Worm (Caenorhabditis elegans) whole organism, early embryonic: ENCODE results near the gene F57G12.2.

ENCODE experiments used
- B0310.2 ChIP-seq: sonication (generic microtip); optimal IDR thresholded peaks from 2 replicates; lab custom pipeline; 2016; ENCODE audit warnings: mild to moderate bottlenecking, missing genetic modification characterization, missing compliant biosample characterization
- F13C5.2 ChIP-seq: sonication (generic microtip); optimal IDR thresholded peaks from 2 replicates; lab custom pipeline; 2017; ENCODE audit warnings: mild to moderate bottlenecking, missing genetic modification characterization, inconsistent platforms, missing compliant biosample characterization
- ama-1 ChIP-seq: fragments of 150-350 bp; optimal IDR thresholded peaks from 2 replicates; lab custom pipeline; 2014
- ceh-36 ChIP-seq: sonication (generic microtip); optimal IDR thresholded peaks from 2 replicates; lab custom pipeline; 2016; ENCODE audit warnings: missing genetic modification characterization, inconsistent platforms, missing compliant biosample characterization
- ets-7 ChIP-seq: sonication (generic microtip); optimal IDR thresholded peaks from 2 replicates; lab custom pipeline; 2016; ENCODE audit warnings: missing genotype, missing genetic modification characterization, missing compliant biosample characterization
- flt-1 ChIP-seq: fragments of 200-800 bp; sonication (Bioruptor generic); IDR thresholded peaks from 2 replicates; pipeline ENCODE4 v1.3.6; 2022; ENCODE audit warnings: missing genetic modification characterization, missing compliant biosample characterization
- hmbx-1 ChIP-seq: sonication (generic microtip); optimal IDR thresholded peaks from 2 replicates; lab custom pipeline; 2016; ENCODE audit warnings: mild to moderate bottlenecking, missing genetic modification characterization, missing compliant biosample characterization
- hmg-4 ChIP-seq: fragments of 200-800 bp; sonication (Bioruptor generic); optimal IDR thresholded peaks from 2 replicates; lab custom pipeline; 2018; ENCODE audit warnings: mild to moderate bottlenecking, missing genetic modification characterization, missing compliant biosample characterization
- hnd-1 ChIP-seq: sonication (generic microtip); optimal IDR thresholded peaks from 2 replicates; lab custom pipeline; 2016; ENCODE audit warnings: missing genetic modification characterization, missing compliant biosample characterization
- pes-1 ChIP-seq: fragments of 200-800 bp; sonication (Bioruptor generic); IDR thresholded peaks from 2 replicates; pipeline ENCODE4 v1.3.6; 2022; ENCODE audit warnings: missing genetic modification reagents, missing genetic modification characterization, missing compliant biosample characterization
- sea-1 ChIP-seq: fragments of 200-800 bp; sonication (Bioruptor generic); conservative IDR thresholded peaks from 2 replicates; pipeline ENCODE4 v1.3.6; 2022; ENCODE audit warnings: missing genetic modification characterization, missing compliant biosample characterization
- tra-4 ChIP-seq: sonication (generic microtip); optimal IDR thresholded peaks from 2 replicates; lab custom pipeline; 2017; ENCODE audit warnings: missing genetic modification characterization, missing compliant biosample characterization

- no peak for TF ChIP-seq hmbx-1
- TF ChIP-seq ama-1 (lab: Kevin White, UChicago), result no peak
- no peak for TF ChIP-seq hnd-1 (tag; lab: Kevin White, UChicago)
- TF ChIP-seq F13C5.2 (tag; lab: Kevin White, UChicago), result no peak
- TF ChIP-seq ets-7 (tag; lab: Kevin White, UChicago), result no peak
- TF ChIP-seq hmg-4, result no peak
- TF ChIP-seq tra-4 (tag; lab: Kevin White, UChicago), result no peak
- TF ChIP-seq pes-1, result no peak
- no peak for TF ChIP-seq flt-1 (GFP tag; lab: Robert Waterston, UW)
- no peak for TF ChIP-seq sea-1 (GFP tag; lab: Robert Waterston, UW)
- TF ChIP-seq ceh-36, result no peak
- TF ChIP-seq B0310.2, result no peak
These were observed 5.1 kb upstream of the F57G12.2 start for ce11 chrX:12164943-12165342.
